2 worm cellular contexts compared by ENCODE assay signal in the genomic region with DNA sequence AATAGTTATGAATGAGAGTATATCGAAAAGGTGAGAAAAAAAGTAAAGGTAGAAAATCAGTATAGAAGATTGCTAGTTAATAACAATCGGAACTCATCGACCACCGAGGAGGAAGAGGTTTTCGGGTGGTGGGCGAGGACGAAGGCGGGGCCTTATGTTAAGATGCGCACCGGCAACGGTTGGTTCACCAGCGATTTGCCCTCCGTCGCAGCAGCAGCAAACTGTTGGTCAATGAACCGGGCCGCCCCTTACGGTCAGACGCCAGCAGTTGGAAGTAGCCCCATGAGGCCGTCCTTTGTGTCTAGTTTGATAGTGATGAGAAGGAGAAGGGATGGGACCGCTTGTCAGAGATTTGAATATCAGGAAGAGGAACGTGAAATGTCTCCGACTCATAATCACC.
TF ChIP-seq lines count a peak whose summit lies in the region.

Gene nhr-137 (minus strand): TSS at position 101 of the 400 bp plus-strand sequence.

TF ChIP-seq in whole organism, L4 larva, 104 proteins besides CTCF, POLR2A, EP300 and RAD21:
- no peak for TF ChIP-seq ces-1 (GFP tag; optimal IDR thresholded peaks at IDR 0.05; lab: Kevin White, UChicago)
- TF ChIP-seq ceh-82 (tag; optimal IDR thresholded peaks at IDR 0.05; lab: Kevin White, UChicago) = no peak
- no peak for TF ChIP-seq ceh-32 (tag; optimal IDR thresholded peaks at IDR 0.05; lab: Kevin White, UChicago; ENCODE audit: poor library complexity)
- TF ChIP-seq dmd-6 (GFP tag; IDR thresholded peaks at IDR 0.05; lab: Robert Waterston, UW) = no peak
- no peak for TF ChIP-seq jun-1 (tag; optimal IDR thresholded peaks at IDR 0.05; lab: Kevin White, UChicago)
- TF ChIP-seq nhr-6 (tag; optimal IDR thresholded peaks at IDR 0.05; lab: Kevin White, UChicago) = no peak
- TF ChIP-seq madf-9 (GFP tag; conservative IDR thresholded peaks at IDR 0.05; lab: Robert Waterston, UW) = no peak
- TF ChIP-seq F26F4.8 (GFP tag; conservative IDR thresholded peaks at IDR 0.05; lab: Robert Waterston, UW) = 0 out of 2 replicates have a peak, but pooled peaks have one; percentile 11
- no peak for TF ChIP-seq F10B5.3 (tag; optimal IDR thresholded peaks at IDR 0.05; lab: Kevin White, UChicago)
- TF ChIP-seq lin-39 (tag; optimal IDR thresholded peaks at IDR 0.05; lab: Kevin White, UChicago) = no peak
- TF ChIP-seq set-16 (GFP tag; IDR thresholded peaks at IDR 0.05; lab: Robert Waterston, UW) = peak; percentile 74
- TF ChIP-seq hmg-1.1 (GFP tag; IDR thresholded peaks at IDR 0.05; lab: Robert Waterston, UW) = no peak
- TF ChIP-seq pha-4 (GFP tag; IDR thresholded peaks at IDR 0.05; lab: Robert Waterston, UW) = no peak
- no peak for TF ChIP-seq pha-4 (tag; optimal IDR thresholded peaks at IDR 0.05; lab: Kevin White, UChicago)
TF ChIP-seq in whole organism, L4 larva: peak in this region for 2.

TF ChIP-seq in whole organism, young adult, 124 proteins besides CTCF, POLR2A, EP300 and RAD21:
- TF ChIP-seq ceh-100 (GFP tag; IDR thresholded peaks at IDR 0.05; lab: Robert Waterston, UW) (no peak), lsy-27 (tag; optimal IDR thresholded peaks at IDR 0.05; lab: Kevin White, UChicago; ENCODE audit: borderline replicate concordance, insufficient read depth) (no peak), dox-1 (GFP tag; IDR thresholded peaks at IDR 0.05; lab: Robert Waterston, UW) (peak; percentile 34; the same call in 1 of the 2 replicates), ztf-28 (GFP tag; IDR thresholded peaks at IDR 0.05; lab: Robert Waterston, UW) (0 out of 2 replicates have a peak, but pooled peaks have one; percentile 42)
